Worm (Caenorhabditis elegans) whole organism, L4 larva: Measurements from ENCODE around the gene slc-5A12.

Experiments used
- F44E2.7 ChIP-seq: fragments of 200-800 bp; sonication (Bioruptor generic); IDR thresholded peaks from 2 replicates; pipeline ENCODE4 v2.1.2; 2022; ENCODE audit warnings: missing genetic modification characterization, missing compliant biosample characterization
- Y75B8A.6 ChIP-seq: fragments of 200-800 bp; sonication (Bioruptor generic); IDR thresholded peaks from 2 replicates; pipeline ENCODE4 v1.3.6; 2022; ENCODE audit warnings: missing genetic modification reagents, missing genetic modification characterization, missing compliant biosample characterization
- aha-1 ChIP-seq: fragments of 150-350 bp; peaks from one replicate; lab custom pipeline; 2014; ENCODE audit warnings: missing biosample characterization, missing genetic modification characterization
- arid-1 ChIP-seq: fragments of 200-800 bp; sonication (Bioruptor generic); conservative IDR thresholded peaks from 2 replicates; pipeline ENCODE4 v1.3.6; 2022; ENCODE audit warnings: missing genetic modification reagents, missing genetic modification characterization, missing compliant biosample characterization
- cey-2 ChIP-seq: sonication (generic microtip); optimal IDR thresholded peaks from 3 replicates; lab custom pipeline; 2017; ENCODE audit warnings: missing genetic modification characterization, mild to moderate bottlenecking, missing compliant biosample characterization, antibody characterized with exemption, borderline replicate concordance; ENCODE audit not compliant: insufficient read depth
- dmd-6 ChIP-seq: fragments of 200-800 bp; sonication (Bioruptor generic); IDR thresholded peaks from 2 replicates; pipeline ENCODE4 v1.3.6; 2022; ENCODE audit warnings: missing genetic modification reagents, missing genetic modification characterization, missing compliant biosample characterization
- dmd-8 ChIP-seq: fragments of 200-800 bp; sonication (Bioruptor generic); IDR thresholded peaks from 2 replicates; pipeline ENCODE4 v1.3.6; 2022; ENCODE audit warnings: missing genetic modification characterization, missing compliant biosample characterization
- dpl-1 ChIP-seq: fragments of 150-350 bp; optimal IDR thresholded peaks from 2 replicates; lab custom pipeline; 2014; ENCODE audit warnings: missing biosample characterization, missing genetic modification reagents, missing genetic modification characterization
- hlh-11 ChIP-seq: fragments of 200-800 bp; sonication (Bioruptor generic); optimal IDR thresholded peaks from 2 replicates; lab custom pipeline; 2018; ENCODE audit warnings: mild to moderate bottlenecking, missing genetic modification characterization, missing compliant biosample characterization
- hlh-30 ChIP-seq: sonication (generic microtip); optimal IDR thresholded peaks from 2 replicates; lab custom pipeline; 2017; ENCODE audit warnings: antibody characterized with exemption, mild to moderate bottlenecking, missing genetic modification characterization, missing compliant biosample characterization; ENCODE audit not compliant: insufficient read depth
- hmg-1.1 ChIP-seq: fragments of 200-800 bp; sonication (Bioruptor generic); IDR thresholded peaks from 2 replicates; pipeline ENCODE4 v1.3.6; 2022; ENCODE audit warnings: missing genetic modification reagents, missing genetic modification characterization, missing compliant biosample characterization
- lin-1 ChIP-seq: fragments of 200-800 bp; sonication (Bioruptor generic); IDR thresholded peaks from 2 replicates; pipeline ENCODE4 v1.3.6; 2022; ENCODE audit warnings: missing genetic modification reagents, missing genetic modification characterization, missing compliant biosample characterization
- lsy-2 ChIP-seq, 2 experiments: fragments of 150-350 bp in 1 of 2; sonication (generic microtip) in 1 of 2; optimal IDR thresholded peaks; 2 replicates each; lab custom pipeline; 2014 to 2017; ENCODE audit warnings: missing biosample characterization in 2 of 2, missing genetic modification characterization in 2 of 2
- madf-5 ChIP-seq, 2 experiments: fragments of 200-800 bp; sonication (Bioruptor generic); IDR thresholded peaks; 2 replicates each; pipeline ENCODE4 v1.3.6; 2022; ENCODE audit warnings: missing compliant biosample characterization in 2 of 2, missing genetic modification characterization in 2 of 2
- mdl-1 ChIP-seq, 2 experiments: fragments of 150-350 bp in 1 of 2; sonication (generic microtip) in 1 of 2; optimal IDR thresholded peaks; 2 replicates each; lab custom pipeline; 2014 to 2017; ENCODE audit warnings: missing biosample characterization in 2 of 2, missing genetic modification characterization in 2 of 2
- mep-1 ChIP-seq: fragments of 150-350 bp; sonication (generic microtip); optimal IDR thresholded peaks from 3 replicates; lab custom pipeline; 2014; ENCODE audit warnings: missing biosample characterization, missing genetic modification characterization
- mxl-2 ChIP-seq: fragments of 200-800 bp; sonication (Bioruptor generic); conservative IDR thresholded peaks from 2 replicates; pipeline ENCODE4 v1.3.6; 2022; ENCODE audit warnings: missing genetic modification reagents, missing genetic modification characterization, missing compliant biosample characterization
- mxl-3 ChIP-seq: fragments of 200-800 bp; sonication (Bioruptor generic); optimal IDR thresholded peaks from 2 replicates; lab custom pipeline; 2018; ENCODE audit warnings: mild to moderate bottlenecking, missing genetic modification characterization, missing compliant biosample characterization
- nhr-10 ChIP-seq: fragments of 150-350 bp; optimal IDR thresholded peaks from 2 replicates; lab custom pipeline; 2014; ENCODE audit warnings: missing biosample characterization, missing genetic modification characterization
- nhr-25 ChIP-seq: sonication (generic microtip); optimal IDR thresholded peaks from 2 replicates; lab custom pipeline; 2017; ENCODE audit warnings: missing genetic modification characterization, mild to moderate bottlenecking, missing compliant biosample characterization, antibody characterized with exemption, moderate library complexity, borderline replicate concordance; ENCODE audit not compliant: insufficient read depth
- nhr-28 ChIP-seq: fragments of 150-350 bp; optimal IDR thresholded peaks from 2 replicates; lab custom pipeline; 2014; ENCODE audit warnings: missing biosample characterization, missing genetic modification characterization
- nhr-48 ChIP-seq: sonication (generic microtip); optimal IDR thresholded peaks from 2 replicates; lab custom pipeline; 2016; ENCODE audit warnings: mild to moderate bottlenecking, missing genetic modification characterization, missing compliant biosample characterization
- pqm-1 ChIP-seq: sonication (generic microtip); optimal IDR thresholded peaks from 2 replicates; lab custom pipeline; 2017; ENCODE audit warnings: missing biosample characterization, missing genetic modification characterization
- skn-1 ChIP-seq: fragments of 150-350 bp; optimal IDR thresholded peaks from 2 replicates; lab custom pipeline; 2014; ENCODE audit warnings: missing biosample characterization, missing genetic modification characterization
- snpc-4 ChIP-seq: fragments of 150-350 bp; optimal IDR thresholded peaks from 2 replicates; lab custom pipeline; 2014; ENCODE audit warnings: missing biosample characterization, missing genetic modification characterization
- spr-1 ChIP-seq: sonication (generic microtip); optimal IDR thresholded peaks from 2 replicates; lab custom pipeline; 2016; ENCODE audit warnings: mild to moderate bottlenecking, missing genetic modification characterization, missing compliant biosample characterization
- tag-97 ChIP-seq: fragments of 200-800 bp; sonication (Bioruptor generic); IDR thresholded peaks from 2 replicates; pipeline ENCODE4 v1.3.6; 2022; ENCODE audit warnings: missing genetic modification characterization, missing compliant biosample characterization
- tra-1 ChIP-seq: fragments of 200-800 bp; sonication (Bioruptor generic); IDR thresholded peaks from 2 replicates; pipeline ENCODE4 v1.3.6; 2022; ENCODE audit warnings: missing genetic modification reagents, missing genetic modification characterization, missing compliant biosample characterization
- unc-130 ChIP-seq: sonication (generic microtip); optimal IDR thresholded peaks from 2 replicates; lab custom pipeline; 2016; ENCODE audit warnings: missing genetic modification reagents, missing genetic modification characterization, missing compliant biosample characterization
- unc-62 ChIP-seq, 3 experiments: fragments of 150-350 bp in 1 of 3; sonication (generic microtip); optimal IDR thresholded peaks in 2 of 3; peaks in 1 of 3; 1 replicate in 1 of 3; 2 replicates in 2 of 3; lab custom pipeline; 2014 to 2017; ENCODE audit warnings: missing biosample characterization in 3 of 3, missing genetic modification characterization in 3 of 3, missing genetic modification reagents in 3 of 3, missing genotype in 1 of 3

The slc-5A12 gene

DNA sequence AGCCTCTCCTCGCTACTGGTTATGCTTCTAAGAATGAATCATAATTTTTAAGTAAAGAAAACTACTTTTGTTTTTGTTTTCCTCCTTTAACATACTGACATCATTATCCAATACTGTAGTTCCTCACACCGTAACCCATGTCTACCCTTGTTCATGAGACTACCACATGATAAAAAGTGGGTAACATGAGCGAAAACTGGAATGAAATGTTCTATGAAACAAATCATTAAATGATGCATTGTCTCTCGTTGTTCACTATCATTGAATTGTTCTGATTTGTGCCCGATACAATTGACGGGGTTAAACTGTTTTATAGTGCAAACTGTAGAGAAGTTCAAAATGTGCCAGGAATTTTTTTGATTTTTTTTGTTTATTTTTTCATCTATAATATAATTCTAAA, 39.5 kb upstream of the slc-5A12 start:
- peak; percentile 85 for TF ChIP-seq hlh-30 (tag; lab: Kevin White, UChicago)
- TF ChIP-seq aha-1 (tag; lab: Kevin White, UChicago), result peak; percentile 91
- TF ChIP-seq hlh-11 (tag; lab: Kevin White, UChicago), result peak; percentile 53
- peak; percentile 70 for TF ChIP-seq nhr-48 (tag; lab: Kevin White, UChicago)
- peak; percentile 24 for TF ChIP-seq pqm-1 (tag; lab: Kevin White, UChicago)
- TF ChIP-seq dpl-1, result no peak
- TF ChIP-seq dmd-6 (GFP tag; lab: Robert Waterston, UW), result peak; percentile 71
- TF ChIP-seq mxl-3, result peak; percentile 41
- peak in 1 of 2 experiments; percentile 44 for TF ChIP-seq mdl-1 (tag; optimal IDR thresholded peaks at IDR 0.05; lab: Kevin White, UChicago)
- TF ChIP-seq unc-130 (GFP tag; lab: Kevin White, UChicago), result no peak
- peak in 1 of 2 experiments; percentile 85 for TF ChIP-seq unc-62 (GFP tag; optimal IDR thresholded peaks at IDR 0.05 in 1 of 2; lab: Kevin White, UChicago)
- TF ChIP-seq unc-62 (tag; optimal IDR thresholded peaks at IDR 0.05; lab: Kevin White, UChicago), result no peak
- peak; percentile 87 for TF ChIP-seq nhr-28 (tag; lab: Kevin White, UChicago)
- TF ChIP-seq lsy-2 (tag; optimal IDR thresholded peaks at IDR 0.05; lab: Kevin White, UChicago), result peak in 1 of 2 experiments; percentile 67
- TF ChIP-seq F44E2.7 (GFP tag; lab: Robert Waterston, UW), result no peak
- peak; percentile 8 for TF ChIP-seq cey-2
- TF ChIP-seq skn-1 (tag; lab: Kevin White, UChicago), result no peak
- no peak for TF ChIP-seq spr-1 (tag; lab: Kevin White, UChicago)

DNA sequence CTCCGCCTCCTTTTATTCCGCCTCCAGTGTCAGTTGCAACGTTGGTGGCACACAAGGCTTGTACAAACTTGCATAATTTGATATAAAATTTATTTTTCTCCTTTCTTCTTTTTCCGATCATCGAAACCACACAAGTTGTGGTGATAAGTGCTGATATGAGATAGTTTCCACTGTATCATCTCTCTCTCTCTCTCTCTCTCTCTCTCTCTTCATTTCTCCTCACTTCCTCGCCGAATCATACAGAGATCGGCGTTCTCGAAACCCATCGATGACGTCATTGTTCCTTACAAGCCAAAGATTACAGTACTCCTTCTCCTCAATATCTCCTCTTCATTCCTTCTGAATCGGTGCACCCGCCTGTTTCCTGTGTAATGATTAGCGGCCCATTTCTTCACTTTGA, 37.9 kb upstream of the slc-5A12 start, which contains the start of gene nhr-43:
nhr-43 (plus strand) TSS at position 233 of the 400 bp plus-strand sequence.
- TF ChIP-seq tra-1 (GFP tag; lab: Robert Waterston, UW) (0 out of 2 replicates have a peak, but pooled peaks have one; percentile 10), hlh-11 (tag; lab: Kevin White, UChicago) (peak; percentile 52), nhr-10 (tag; lab: Kevin White, UChicago) (peak; percentile 33), lsy-2 (tag; optimal IDR thresholded peaks at IDR 0.05; lab: Kevin White, UChicago) (peak in 1 of 2 experiments; percentile 42), unc-130 (GFP tag; lab: Kevin White, UChicago) (no peak), arid-1 (GFP tag; lab: Robert Waterston, UW) (no peak), nhr-28 (tag; lab: Kevin White, UChicago) (peak; percentile 42), nhr-48 (tag; lab: Kevin White, UChicago) (peak; percentile 68), aha-1 (tag; lab: Kevin White, UChicago) (peak; percentile 8)

DNA sequence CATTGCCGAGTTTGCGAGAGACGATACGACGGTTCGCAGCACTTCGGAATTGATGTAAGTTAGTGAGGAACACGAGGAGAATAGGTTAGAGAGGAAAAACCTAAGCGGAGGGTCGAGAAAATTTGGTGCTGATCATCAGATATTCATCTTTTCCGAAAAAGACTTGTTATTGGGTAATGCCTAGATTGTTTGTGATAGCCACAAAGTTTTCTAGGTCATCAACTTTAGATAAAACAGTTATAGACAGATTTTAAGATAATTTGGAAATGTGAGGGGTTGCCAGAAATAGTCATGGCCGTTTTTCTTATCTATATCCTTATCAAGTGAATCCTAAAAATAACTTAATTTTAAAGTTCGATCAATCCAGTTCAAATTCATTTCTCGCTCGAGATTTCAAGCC, 36.8 kb upstream of the slc-5A12 start:
- TF ChIP-seq unc-130 (GFP tag; lab: Kevin White, UChicago) (no peak), unc-62 (GFP tag; optimal IDR thresholded peaks at IDR 0.05 in 1 of 2; lab: Kevin White, UChicago) (peak in 1 of 2 experiments; percentile 90), unc-62 (tag; optimal IDR thresholded peaks at IDR 0.05; lab: Kevin White, UChicago) (no peak)

DNA sequence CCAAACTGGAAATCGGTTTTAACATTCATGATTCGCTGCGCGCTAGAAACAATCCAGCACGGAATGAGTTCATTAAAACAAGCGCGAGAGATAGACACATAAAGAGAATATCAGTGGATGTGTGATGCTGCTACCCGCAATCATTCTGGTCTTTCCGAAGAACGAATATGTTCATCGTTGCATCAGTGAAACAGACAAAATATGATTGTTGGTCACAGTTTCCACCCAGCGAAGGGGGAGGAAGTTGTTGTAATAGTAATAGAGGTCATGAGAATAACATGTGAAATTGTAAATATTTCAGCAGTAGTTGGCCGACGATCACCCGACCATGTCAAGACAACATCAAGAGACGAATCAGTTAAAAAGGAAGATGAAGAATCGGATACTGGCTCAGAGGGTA, 36.0 kb upstream of the slc-5A12 start:
- TF ChIP-seq dmd-6 (GFP tag; lab: Robert Waterston, UW) (peak; percentile 49; the same call in 1 of the 2 replicates), pqm-1 (tag; lab: Kevin White, UChicago) (no peak), Y75B8A.6 (GFP tag; lab: Robert Waterston, UW) (no peak), nhr-10 (tag; lab: Kevin White, UChicago) (peak; percentile 34), tag-97 (GFP tag; lab: Robert Waterston, UW) (no peak), nhr-28 (tag; lab: Kevin White, UChicago) (peak; percentile 48), dmd-8 (GFP tag; lab: Robert Waterston, UW) (no peak), hmg-1.1 (GFP tag; lab: Robert Waterston, UW) (no peak), snpc-4 (tag; lab: Kevin White, UChicago) (no peak), hlh-30 (tag; lab: Kevin White, UChicago) (peak; percentile 62), cey-2 (peak; percentile 54), mdl-1 (tag; optimal IDR thresholded peaks at IDR 0.05; lab: Kevin White, UChicago) (peak in 1 of 2 experiments; percentile 70), hlh-11 (tag; lab: Kevin White, UChicago) (peak; percentile 55), madf-5 (GFP tag; IDR thresholded peaks at IDR 0.05; lab: Robert Waterston, UW) (no peak), mxl-2 (GFP tag; lab: Robert Waterston, UW) (peak; percentile 52; the same call in 1 of the 2 replicates), mxl-3 (peak; percentile 11), nhr-48 (tag; lab: Kevin White, UChicago) (peak; percentile 48), mep-1 (tag; lab: Kevin White, UChicago) (peak; percentile 9), lin-1 (GFP tag; lab: Robert Waterston, UW) (no peak), nhr-25 (peak; percentile 66)
